Worm (Caenorhabditis elegans) whole organism, mixed stage, embryonic: ENCODE measurements around the gene ech-3.

Experiments
- cnd-1 ChIP-seq: fragments of 200-800 bp; sonication (Bioruptor generic); optimal IDR thresholded peaks from 2 replicates; lab custom pipeline; 2018; ENCODE audit warnings: mild to moderate bottlenecking, missing genetic modification characterization, missing compliant biosample characterization
- elt-3 ChIP-seq: fragments of 150-350 bp; optimal IDR thresholded peaks from 2 replicates; lab custom pipeline; 2014; ENCODE audit warnings: missing biosample characterization, missing genetic modification characterization
- flh-1 ChIP-seq: fragments of 200-800 bp; sonication (Bioruptor generic); optimal IDR thresholded peaks from 2 replicates; lab custom pipeline; 2018; ENCODE audit warnings: mild to moderate bottlenecking, missing genetic modification characterization, moderate library complexity, missing compliant biosample characterization
- lin-13 ChIP-seq: fragments of 150-350 bp; optimal IDR thresholded peaks from 2 replicates; lab custom pipeline; 2014; ENCODE audit warnings: missing biosample characterization, missing genetic modification characterization
- lsy-2 ChIP-seq: fragments of 150-350 bp; optimal IDR thresholded peaks from 2 replicates; lab custom pipeline; 2014; ENCODE audit warnings: missing biosample characterization, missing genetic modification characterization
- nhr-12 ChIP-seq: fragments of 150-350 bp; optimal IDR thresholded peaks from 2 replicates; lab custom pipeline; 2014; ENCODE audit warnings: missing biosample characterization, missing genetic modification characterization
- nhr-28 ChIP-seq: fragments of 150-350 bp; optimal IDR thresholded peaks from 2 replicates; lab custom pipeline; 2014; ENCODE audit warnings: missing biosample characterization, missing genetic modification characterization
- nhr-76 ChIP-seq: sonication (generic microtip); optimal IDR thresholded peaks from 2 replicates; lab custom pipeline; 2017; ENCODE audit warnings: missing biosample characterization, missing genetic modification characterization
- unc-39 ChIP-seq: fragments of 150-350 bp; optimal IDR thresholded peaks from 2 replicates; lab custom pipeline; 2014; ENCODE audit warnings: missing biosample characterization, missing genetic modification characterization
- unc-62 ChIP-seq: fragments of 150-350 bp; optimal IDR thresholded peaks from 2 replicates; lab custom pipeline; 2014; ENCODE audit warnings: missing biosample characterization, missing genetic modification reagents, missing genetic modification characterization
- ztf-11 ChIP-seq: fragments of 150-350 bp; optimal IDR thresholded peaks from 2 replicates; lab custom pipeline; 2014; ENCODE audit warnings: missing biosample characterization, missing genetic modification characterization

DNA sequence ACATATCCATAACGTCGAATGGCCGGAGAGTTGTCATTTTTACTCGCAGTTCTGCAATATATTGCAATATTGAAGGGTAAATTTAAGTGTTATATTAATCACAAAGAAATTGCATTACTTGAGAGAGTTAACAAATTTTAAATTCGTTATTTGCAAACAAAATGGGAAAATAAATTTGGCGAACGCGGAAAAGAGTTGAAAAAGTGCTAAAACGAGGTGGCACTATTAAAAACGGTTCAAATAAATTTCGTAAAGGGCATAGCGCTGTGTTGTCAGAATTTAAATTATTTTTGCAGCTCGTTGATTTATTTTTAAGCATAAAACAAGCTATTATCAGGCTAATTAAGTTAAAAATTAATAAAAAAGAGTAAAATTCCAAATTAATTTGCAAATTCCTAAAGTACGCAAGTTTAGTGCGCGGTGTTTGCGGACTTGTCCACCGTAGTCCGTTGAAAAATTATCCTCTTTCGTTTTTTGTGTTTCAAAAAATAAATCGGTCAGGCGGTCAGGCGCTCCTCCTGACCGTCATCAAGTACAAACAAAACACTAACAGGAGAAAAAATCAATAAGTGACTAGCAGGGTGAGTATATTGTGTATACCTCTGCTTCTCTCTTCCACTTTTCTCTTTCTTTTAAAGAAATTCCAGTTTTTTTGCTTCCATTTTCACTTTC lies 38.5 kb upstream of the ech-3 start, which contains the start of the genes natb-1 and abhd-12:
- TF ChIP-seq nhr-12 (tag; lab: Kevin White, UChicago) (no peak), lsy-2 (tag; lab: Kevin White, UChicago) (peak; percentile 94), unc-62 (GFP tag; lab: Kevin White, UChicago) (no peak), nhr-28 (no peak), ztf-11 (tag; lab: Kevin White, UChicago) (no peak), cnd-1 (tag; lab: Kevin White, UChicago) (no peak), nhr-76 (tag; lab: Kevin White, UChicago) (no peak), elt-3 (no peak), flh-1 (GFP tag; lab: Kevin White, UChicago) (no peak), unc-39 (tag; lab: Kevin White, UChicago) (no peak), lin-13 (tag; lab: Kevin White, UChicago) (no peak)
